Fruit fly (Drosophila melanogaster) whole organism, embryonic: ENCODE results near the gene vir-1.

Experiments used
- CG10979 ChIP-seq: fragments of 200-800 bp; sonication (Bioruptor generic); optimal IDR thresholded peaks from 2 replicates; lab custom pipeline; 2018; ENCODE audit warnings: missing biosample characterization, mild to moderate bottlenecking, missing genetic modification characterization, moderate library complexity
- CG12236 ChIP-seq: fragments of 200-800 bp; sonication (Bioruptor generic); optimal IDR thresholded peaks from 2 replicates; lab custom pipeline; 2016; ENCODE audit warnings: missing biosample characterization, missing genetic modification characterization
- CG12659 ChIP-seq: fragments of 200-800 bp; sonication (Bioruptor generic); optimal IDR thresholded peaks from 3 replicates; lab custom pipeline; 2017; ENCODE audit warnings: mild to moderate bottlenecking, missing biosample characterization, missing genetic modification reagents, missing genetic modification characterization
- CG13287 ChIP-seq: fragments of 200-800 bp; sonication (Bioruptor generic); IDR thresholded peaks from 2 replicates; pipeline ENCODE4 v1.3.6; 2022; ENCODE audit warnings: missing biosample characterization, missing genetic modification characterization; ENCODE audit not compliant: partially characterized antibody
- CG14014 ChIP-seq: fragments of 200-800 bp; sonication (Bioruptor generic); IDR thresholded peaks from 2 replicates; pipeline ENCODE4 v1.3.6; 2022; ENCODE audit warnings: missing biosample characterization, missing genetic modification characterization
- CG15601 ChIP-seq: fragments of 200-800 bp; sonication (Bioruptor generic); optimal IDR thresholded peaks from 3 replicates; lab custom pipeline; 2019; ENCODE audit warnings: missing biosample characterization, mild to moderate bottlenecking, missing genetic modification characterization, moderate library complexity
- CG17361 ChIP-seq: fragments of 200-800 bp; sonication (Bioruptor generic); IDR thresholded peaks from 3 replicates; pipeline ENCODE4 v1.3.6; 2022; ENCODE audit warnings: missing biosample characterization, missing genetic modification characterization
- CG18599 ChIP-seq: fragments of 200-800 bp; sonication (Bioruptor generic); optimal IDR thresholded peaks from 3 replicates; lab custom pipeline; 2017; ENCODE audit warnings: missing biosample characterization, missing genetic modification characterization, mild to moderate bottlenecking, moderate library complexity, missing genetic modification reagents
- CG2678 ChIP-seq: fragments of 200-800 bp; sonication (Bioruptor generic); optimal IDR thresholded peaks from 3 replicates; lab custom pipeline; 2019; ENCODE audit warnings: missing biosample characterization, mild to moderate bottlenecking, missing genetic modification characterization, moderate library complexity
- CG31441 ChIP-seq: fragments of 200-800 bp; sonication (Bioruptor generic); IDR thresholded peaks from 2 replicates; pipeline ENCODE4 v1.3.6; 2022; ENCODE audit warnings: missing biosample characterization, missing genetic modification characterization
- CG32532 ChIP-seq: fragments of 200-800 bp; sonication (Bioruptor generic); IDR thresholded peaks from 2 replicates; pipeline ENCODE4 v1.3.6; 2022; ENCODE audit warnings: missing biosample characterization, missing genetic modification characterization
- CG8281 ChIP-seq: fragments of 200-800 bp; sonication (Bioruptor generic); optimal IDR thresholded peaks from 2 replicates; lab custom pipeline; 2018; ENCODE audit warnings: missing biosample characterization, mild to moderate bottlenecking, missing genetic modification characterization, moderate library complexity
- Drgx ChIP-seq: fragments of 200-800 bp; sonication (Bioruptor generic); IDR thresholded peaks from 2 replicates; pipeline ENCODE4 v1.3.6; 2022; ENCODE audit warnings: missing biosample characterization, missing genetic modification characterization
- E2f1 ChIP-seq: fragments of 200-800 bp; sonication (Bioruptor generic); IDR thresholded peaks from 2 replicates; pipeline ENCODE4 v1.3.6; 2022; ENCODE audit warnings: missing biosample characterization, missing genetic modification characterization
- Ets65A ChIP-seq: fragments of 200-800 bp; sonication (Bioruptor generic); peaks from one replicate; lab custom pipeline; 2016; ENCODE audit warnings: missing biosample characterization, missing genetic modification characterization
- Hr51 ChIP-seq, 2 experiments: fragments of 200-800 bp; sonication (Bioruptor generic); optimal IDR thresholded peaks; 2 replicates in 1 of 2; 3 replicates in 1 of 2; lab custom pipeline; 2016 to 2018; ENCODE audit warnings: missing biosample characterization in 2 of 2, missing genetic modification characterization in 2 of 2, mild to moderate bottlenecking in 1 of 2, moderate library complexity in 1 of 2
- MBD-R2 ChIP-seq: fragments of 200-800 bp; sonication (Bioruptor generic); IDR thresholded peaks from 2 replicates; pipeline ENCODE4 v1.3.6; 2022; ENCODE audit warnings: missing biosample characterization, missing genetic modification characterization
- MTF-1 ChIP-seq: fragments of 200-800 bp; sonication (Bioruptor generic); optimal IDR thresholded peaks from 2 replicates; lab custom pipeline; 2018; ENCODE audit warnings: missing biosample characterization, mild to moderate bottlenecking, missing genetic modification characterization, borderline replicate concordance
- Oli ChIP-seq: fragments of 200-800 bp; sonication (Bioruptor generic); optimal IDR thresholded peaks from 2 replicates; lab custom pipeline; 2018; ENCODE audit warnings: missing biosample characterization, mild to moderate bottlenecking, missing genetic modification characterization, moderate library complexity
- Ptx1 ChIP-seq: fragments of 200-800 bp; sonication (Bioruptor generic); IDR thresholded peaks from 2 replicates; pipeline ENCODE4 v1.3.6; 2022; ENCODE audit warnings: missing biosample characterization, missing genetic modification characterization
- Rfx ChIP-seq: fragments of 200-800 bp; sonication (Bioruptor generic); IDR thresholded peaks from 2 replicates; pipeline ENCODE4 v1.3.6; 2022; ENCODE audit warnings: missing biosample characterization, missing genetic modification characterization
- Sox102F ChIP-seq: fragments of 200-800 bp; sonication (Bioruptor generic); optimal IDR thresholded peaks from 2 replicates; lab custom pipeline; 2018; ENCODE audit warnings: missing biosample characterization, mild to moderate bottlenecking, missing genetic modification characterization, moderate library complexity
- Usf ChIP-seq: fragments of 200-800 bp; sonication (Bioruptor generic); optimal IDR thresholded peaks from 2 replicates; lab custom pipeline; 2017; ENCODE audit warnings: missing genotype, missing biosample characterization, missing genetic modification characterization
- Xrp1 ChIP-seq: fragments of 200-800 bp; sonication (Bioruptor generic); IDR thresholded peaks from 2 replicates; pipeline ENCODE4 v1.3.6; 2022; ENCODE audit warnings: missing biosample characterization, missing genetic modification characterization
- chm ChIP-seq: fragments of 200-800 bp; sonication (Bioruptor generic); IDR thresholded peaks from 2 replicates; pipeline ENCODE4 v1.3.6; 2022; ENCODE audit warnings: missing biosample characterization, missing genetic modification characterization
- ci ChIP-seq: fragments of 200-800 bp; sonication (Bioruptor generic); IDR thresholded peaks from 3 replicates; pipeline ENCODE4 v1.3.6; 2022; ENCODE audit warnings: missing biosample characterization, missing genetic modification characterization
- da ChIP-seq: fragments of 200-800 bp; sonication (Bioruptor generic); optimal IDR thresholded peaks from 2 replicates; lab custom pipeline; 2016; ENCODE audit warnings: missing biosample characterization, missing genetic modification characterization
- dmrt99B ChIP-seq: fragments of 200-800 bp; sonication (Bioruptor generic); optimal IDR thresholded peaks from 2 replicates; lab custom pipeline; 2018; ENCODE audit warnings: missing biosample characterization, mild to moderate bottlenecking, missing genetic modification characterization, moderate library complexity
- dpn ChIP-seq, 2 experiments: fragments of 200-800 bp; sonication (Bioruptor generic); optimal IDR thresholded peaks; 3 replicates each; lab custom pipeline; 2016; ENCODE audit warnings: missing biosample characterization in 2 of 2, missing genetic modification characterization in 2 of 2
- grau ChIP-seq: fragments of 200-800 bp; optimal IDR thresholded peaks from 3 replicates; lab custom pipeline; 2019; ENCODE audit warnings: missing biosample characterization, mild to moderate bottlenecking, missing genetic modification characterization, moderate library complexity
- lilli ChIP-seq: fragments of 200-800 bp; sonication (Bioruptor generic); optimal IDR thresholded peaks from 3 replicates; lab custom pipeline; 2016; ENCODE audit warnings: missing biosample characterization, missing genetic modification characterization
- seq ChIP-seq: fragments of 200-800 bp; sonication (Bioruptor generic); IDR thresholded peaks from 2 replicates; pipeline ENCODE4 v1.3.6; 2022; ENCODE audit warnings: missing biosample characterization, missing genetic modification characterization
- sima ChIP-seq: fragments of 200-800 bp; sonication (Bioruptor generic); optimal IDR thresholded peaks from 2 replicates; lab custom pipeline; 2016; ENCODE audit warnings: missing biosample characterization, missing genetic modification characterization
- tio ChIP-seq: fragments of 200-800 bp; sonication (Bioruptor generic); optimal IDR thresholded peaks from 2 replicates; lab custom pipeline; 2017; ENCODE audit warnings: missing biosample characterization, missing genetic modification characterization, inconsistent platforms
- tll ChIP-seq, 2 experiments: fragments of 200-800 bp in 1 of 2; fragments of >200 bp in 1 of 2; sonication (Bioruptor generic) in 1 of 2; optimal IDR thresholded peaks; 2 replicates each; lab custom pipeline; 2017 to 2019; ENCODE audit warnings: missing biosample characterization in 2 of 2, missing genetic modification characterization in 2 of 2, mild to moderate bottlenecking in 1 of 2, moderate library complexity in 1 of 2
- trem ChIP-seq: fragments of 200-800 bp; optimal IDR thresholded peaks from 3 replicates; lab custom pipeline; 2019; ENCODE audit warnings: missing biosample characterization, mild to moderate bottlenecking, missing genetic modification characterization, moderate library complexity
- vvl ChIP-seq: fragments of 200-800 bp; sonication (Bioruptor generic); IDR thresholded peaks from 2 replicates; pipeline ENCODE4 v1.3.6; 2022; ENCODE audit warnings: missing biosample characterization, missing genetic modification characterization
- z ChIP-seq: fragments of 200-800 bp; sonication (Bioruptor generic); IDR thresholded peaks from 3 replicates; pipeline ENCODE4 v1.3.6; 2022; ENCODE audit warnings: missing biosample characterization, missing genetic modification characterization

Gene vir-1

DNA sequence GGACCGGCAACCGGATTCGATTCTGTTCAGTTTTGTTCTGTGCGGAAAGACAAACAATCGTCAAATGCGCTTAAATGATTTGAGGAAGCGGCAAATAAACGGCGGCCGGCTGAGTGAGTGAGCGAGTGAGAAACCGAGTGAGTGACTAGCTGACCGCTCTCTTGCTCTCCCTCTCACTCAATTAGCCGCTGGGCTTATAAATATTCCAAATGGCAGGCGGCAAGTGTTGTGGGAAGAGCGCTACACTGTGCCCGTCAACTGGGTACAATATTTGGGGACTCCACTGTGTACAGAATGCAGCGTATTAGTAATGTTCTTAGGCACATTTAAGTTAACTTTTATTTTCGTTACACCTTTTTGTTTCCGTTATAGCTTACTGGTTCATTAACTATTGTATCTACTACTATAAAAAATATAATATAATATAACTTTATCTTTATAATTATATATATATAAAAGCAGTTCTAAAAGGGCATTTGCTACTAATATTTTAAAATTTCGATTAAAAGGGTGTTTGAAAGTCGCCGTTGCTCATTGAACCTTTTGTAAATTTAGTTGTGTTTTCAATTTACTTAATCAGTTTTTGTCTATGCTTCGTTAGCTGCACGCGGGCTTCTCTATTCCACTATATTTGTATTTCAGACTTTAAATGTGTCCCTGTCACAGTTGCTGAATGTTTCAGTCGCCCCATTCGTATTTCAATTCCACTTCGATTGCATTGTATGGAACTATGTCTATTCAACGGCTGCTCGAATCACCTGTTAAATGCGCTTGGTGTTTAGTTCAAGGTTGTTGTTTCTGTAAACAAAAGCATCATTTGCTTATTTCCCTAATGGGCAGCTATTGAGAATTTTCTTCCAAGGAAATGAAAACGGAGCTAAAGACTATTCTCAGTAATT is 1.2 kb downstream of the vir-1 start (continued):
- peak; percentile 97 for TF ChIP-seq CG15601 (tag; lab: Kevin White, UChicago)
- peak; percentile 30 for TF ChIP-seq grau (tag; lab: Kevin White, UChicago)
- TF ChIP-seq chm, result no peak; the same call in 1 of the 2 replicates
- TF ChIP-seq trem, result no peak
- TF ChIP-seq MBD-R2 (GFP tag; lab: Robert Waterston, UW), result 0 out of 2 replicates have a peak, but pooled peaks have one; percentile 7
- no peak for TF ChIP-seq CG12236 (GFP tag; lab: Kevin White, UChicago)
- TF ChIP-seq CG14014 (GFP tag; lab: Robert Waterston, UW), result peak; percentile 36; the same call in 1 of the 2 replicates
- TF ChIP-seq CG17361 (GFP tag; lab: Robert Waterston, UW), result peak; percentile 40; the same call in 1 of the 3 replicates
- TF ChIP-seq Ets65A (GFP tag; lab: Kevin White, UChicago), result peak; percentile 25
- TF ChIP-seq Ptx1 (GFP tag; lab: Robert Waterston, UW), result peak; percentile 38; the same call in 1 of the 2 replicates
- peak; percentile 27; the same call in 1 of the 2 replicates for TF ChIP-seq E2f1
- TF ChIP-seq CG12659 (GFP tag; lab: Kevin White, UChicago), result peak; percentile 1
- peak; percentile 98 for TF ChIP-seq z (GFP tag; lab: Robert Waterston, UW)
- TF ChIP-seq CG13287 (GFP tag; lab: Robert Waterston, UW), result peak; percentile 42
- TF ChIP-seq CG32532 (GFP tag; lab: Robert Waterston, UW), result peak; percentile 44
- peak; percentile 48; the same call in 1 of the 3 replicates for TF ChIP-seq ci (GFP tag; lab: Robert Waterston, UW)
- no peak for TF ChIP-seq seq (GFP tag; lab: Robert Waterston, UW)
- TF ChIP-seq dpn (GFP tag; optimal IDR thresholded peaks at IDR 0.05; lab: Kevin White, UChicago), result peak in 1 of 2 experiments; percentile 30
- no peak for TF ChIP-seq sima
- TF ChIP-seq Usf, result no peak
- peak; percentile 55 for TF ChIP-seq Rfx (GFP tag; lab: Robert Waterston, UW)
- peak; percentile 36; the same call in 1 of the 2 replicates for TF ChIP-seq CG31441 (GFP tag; lab: Robert Waterston, UW)
- TF ChIP-seq tio (GFP tag; lab: Kevin White, UChicago), result no peak
- peak; percentile 14 for TF ChIP-seq CG18599
- peak; percentile 15 for TF ChIP-seq lilli (GFP tag; lab: Kevin White, UChicago)
- TF ChIP-seq CG2678 (tag; lab: Kevin White, UChicago), result peak; percentile 35
- TF ChIP-seq MTF-1 (GFP tag; lab: Kevin White, UChicago), result no peak
- TF ChIP-seq Xrp1, result peak; percentile 21; the same call in 1 of the 2 replicates
- TF ChIP-seq dmrt99B (tag; lab: Kevin White, UChicago), result peak; percentile 35
- TF ChIP-seq Sox102F, result peak; percentile 9
- TF ChIP-seq vvl, result peak; percentile 88
- no peak for TF ChIP-seq da (GFP tag; lab: Kevin White, UChicago)
- peak; percentile 30 for TF ChIP-seq Oli (tag; lab: Kevin White, UChicago)
- no peak for TF ChIP-seq CG8281
- no peak for TF ChIP-seq tll (GFP tag; optimal IDR thresholded peaks at IDR 0.05; lab: Kevin White, UChicago)
- TF ChIP-seq Drgx (GFP tag; lab: Robert Waterston, UW), result peak; percentile 31; the same call in 1 of the 2 replicates
- peak; percentile 8 for TF ChIP-seq CG10979 (tag; lab: Kevin White, UChicago)
- peak in 1 of 2 experiments; percentile 31 for TF ChIP-seq Hr51 (GFP tag; optimal IDR thresholded peaks at IDR 0.05; lab: Kevin White, UChicago)
